Fruit fly (Drosophila melanogaster) whole organism, wandering third instar larva: ENCODE measurements around the gene CG18787.
"Not testable (repeated sequence)": the region's sequence is repeated elsewhere in the genome, so short reads cannot be mapped to it uniquely, and the experiment has no call there.

Source experiments
- Dfd ChIP-seq: fragments of >200 bp; optimal IDR thresholded peaks from 2 replicates; lab custom pipeline; 2017; ENCODE audit warnings: missing biosample characterization, missing genetic modification characterization
- Dif ChIP-seq: fragments of 200-275, 200-300 bp; sonication (Bioruptor generic); optimal IDR thresholded peaks from 2 replicates; lab custom pipeline; 2018; ENCODE audit warnings: missing biosample characterization, missing genetic modification characterization; ENCODE audit not compliant: partially characterized antibody
- Rel ChIP-seq, 2 experiments: fragments of 200-800 bp; sonication (Bioruptor generic) in 1 of 2; optimal IDR thresholded peaks; 2 replicates in 1 of 2; 3 replicates in 1 of 2; lab custom pipeline; 2016 to 2019; ENCODE audit warnings: mild to moderate bottlenecking in 2 of 2, missing biosample characterization in 2 of 2, missing genetic modification characterization in 2 of 2, moderate library complexity in 1 of 2
- brk ChIP-seq: fragments of 200-800 bp; sonication (Bioruptor generic); optimal IDR thresholded peaks from 2 replicates; lab custom pipeline; 2016; ENCODE audit warnings: missing biosample characterization, mild to moderate bottlenecking, missing genetic modification characterization
- dmrt93B ChIP-seq: fragments of 200-800 bp; sonication (Bioruptor generic); optimal IDR thresholded peaks from 2 replicates; lab custom pipeline; 2018; ENCODE audit warnings: missing biosample characterization, mild to moderate bottlenecking, missing genetic modification characterization
- fru ChIP-seq: fragments of 200-800 bp; sonication (Bioruptor generic); optimal IDR thresholded peaks from 3 replicates; lab custom pipeline; 2016; ENCODE audit warnings: missing biosample characterization, mild to moderate bottlenecking, missing genetic modification characterization
- pan ChIP-seq: fragments of >200 bp; optimal IDR thresholded peaks from 2 replicates; lab custom pipeline; 2017
- psq ChIP-seq: fragments of 200-800 bp; sonication (Bioruptor generic); optimal IDR thresholded peaks from 3 replicates; lab custom pipeline; 2017; ENCODE audit warnings: missing biosample characterization, mild to moderate bottlenecking, missing genetic modification characterization, moderate library complexity
- rgr ChIP-seq: fragments of 200-800 bp; sonication (Bioruptor generic); optimal IDR thresholded peaks from 3 replicates; lab custom pipeline; 2016; ENCODE audit warnings: missing biosample characterization, mild to moderate bottlenecking, missing genetic modification characterization
- sv ChIP-seq: fragments of 200-800 bp; sonication (Bioruptor generic); optimal IDR thresholded peaks from 3 replicates; lab custom pipeline; 2016; ENCODE audit warnings: missing biosample characterization, missing genetic modification characterization
- tai ChIP-seq: sonication (Bioruptor generic); optimal IDR thresholded peaks from 2 replicates; lab custom pipeline; 2016; ENCODE audit warnings: missing biosample characterization, missing genetic modification characterization
- woc ChIP-seq: sonication (Bioruptor generic); optimal IDR thresholded peaks from 2 replicates; lab custom pipeline; 2016; ENCODE audit warnings: missing biosample characterization, mild to moderate bottlenecking, missing genetic modification characterization

DNA sequence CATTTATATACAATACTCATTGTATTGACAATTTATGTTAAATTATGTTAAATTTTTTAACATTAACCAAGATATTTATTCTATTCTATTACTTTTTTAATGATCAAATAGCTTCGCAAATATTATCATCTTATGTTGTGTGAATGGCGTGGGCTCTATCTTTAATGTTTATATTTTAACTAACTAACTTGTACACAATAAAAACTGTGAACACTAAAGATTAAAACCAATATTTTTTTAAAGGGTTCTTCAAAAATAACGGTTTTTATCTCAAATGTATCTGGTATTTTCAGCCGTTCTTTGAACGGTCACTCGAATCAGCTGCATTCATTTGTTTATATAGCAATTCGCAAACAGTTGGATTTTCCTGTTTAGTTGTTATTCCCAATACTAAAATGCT is 2.6 kb downstream of the CG18787 start, which contains the start of gene Ada1-1:
- TF ChIP-seq Dfd; dmrt93B (GFP tag; lab: Kevin White, UChicago); psq (GFP tag; lab: Kevin White, UChicago); fru (GFP tag; lab: Kevin White, UChicago); rgr (GFP tag; lab: Kevin White, UChicago); tai (GFP tag; lab: Kevin White, UChicago); sv (GFP tag; lab: Kevin White, UChicago); Dif (GFP tag; lab: Kevin White, UChicago); woc (GFP tag; lab: Kevin White, UChicago); pan (lab: Kevin White, UChicago); Rel (GFP tag; optimal IDR thresholded peaks at IDR 0.05; lab: Kevin White, UChicago); Rel (tag; optimal IDR thresholded peaks at IDR 0.05; lab: Kevin White, UChicago); brk (GFP tag; lab: Kevin White, UChicago): not testable (repeated sequence)
